Fruit fly (Drosophila melanogaster) whole organism, embryonic: ENCODE data around the gene Hs6st.
A peak's percentile ranks its signal among the peaks of the same experiment; 100 is the strongest.

ENCODE experiments used
- CG11723 ChIP-seq: fragments of 200-800 bp; sonication (Bioruptor generic); optimal IDR thresholded peaks from 2 replicates; lab custom pipeline; 2017; ENCODE audit warnings: missing biosample characterization, mild to moderate bottlenecking, missing genetic modification characterization
- CG16813 ChIP-seq: fragments of 200-800 bp; sonication (Bioruptor generic); IDR thresholded peaks from 3 replicates; pipeline ENCODE4 v1.3.6; 2022; ENCODE audit warnings: missing biosample characterization, missing genetic modification characterization; ENCODE audit not compliant: partially characterized antibody
- CG17359 ChIP-seq: fragments of 200-800 bp; sonication (Bioruptor generic); optimal IDR thresholded peaks from 3 replicates; lab custom pipeline; 2018; ENCODE audit warnings: missing biosample characterization, mild to moderate bottlenecking, missing genetic modification characterization, moderate library complexity
- CG18599 ChIP-seq: fragments of 200-800 bp; sonication (Bioruptor generic); optimal IDR thresholded peaks from 3 replicates; lab custom pipeline; 2017; ENCODE audit warnings: missing biosample characterization, missing genetic modification characterization, mild to moderate bottlenecking, moderate library complexity, missing genetic modification reagents
- CG2712 ChIP-seq: fragments of 200-800 bp; optimal IDR thresholded peaks from 3 replicates; lab custom pipeline; 2019; ENCODE audit warnings: missing biosample characterization, mild to moderate bottlenecking, missing genetic modification characterization, moderate library complexity
- CG32767 ChIP-seq: fragments of 200-800 bp; sonication (Bioruptor generic); IDR thresholded peaks from 2 replicates; pipeline ENCODE4 v1.3.6; 2022; ENCODE audit warnings: missing biosample characterization, missing genetic modification characterization
- CG34422 ChIP-seq: fragments of 200-800 bp; sonication (Bioruptor generic); IDR thresholded peaks from 3 replicates; pipeline ENCODE4 v1.3.6; 2022; ENCODE audit warnings: missing biosample characterization, missing genetic modification characterization
- CG3726 ChIP-seq: fragments of 200-800 bp; sonication (Bioruptor generic); IDR thresholded peaks from 3 replicates; pipeline ENCODE4, ENCODE4 v1.3.6; 2022; ENCODE audit warnings: missing biosample characterization, missing genetic modification characterization
- CG4820 ChIP-seq: fragments of 200-800 bp; sonication (Bioruptor generic); optimal IDR thresholded peaks from 3 replicates; lab custom pipeline; 2016; ENCODE audit warnings: missing biosample characterization, missing genetic modification characterization
- CG6175 ChIP-seq: fragments of 200-800 bp; sonication (Bioruptor generic); IDR thresholded peaks from 3 replicates; pipeline ENCODE4 v1.3.6; 2022; ENCODE audit warnings: missing biosample characterization, missing genetic modification characterization
- CG6689 ChIP-seq: fragments of 200-800 bp; sonication (Bioruptor generic); IDR thresholded peaks from 2 replicates; pipeline ENCODE4 v1.3.6; 2022; ENCODE audit warnings: missing biosample characterization, missing genetic modification characterization
- CG6765 ChIP-seq: fragments of 200-800 bp; sonication (Bioruptor generic); optimal IDR thresholded peaks from 3 replicates; lab custom pipeline; 2017; ENCODE audit warnings: missing biosample characterization, mild to moderate bottlenecking, missing genetic modification characterization
- CG7987 ChIP-seq: fragments of 200-800 bp; sonication (Bioruptor generic); optimal IDR thresholded peaks from 2 replicates; lab custom pipeline; 2018; ENCODE audit warnings: missing biosample characterization, mild to moderate bottlenecking, missing genetic modification characterization, moderate library complexity
- Dbx ChIP-seq: fragments of 200-800 bp; sonication (Bioruptor generic); IDR thresholded peaks from 3 replicates; pipeline ENCODE4 v1.3.6; 2022; ENCODE audit warnings: missing biosample characterization, missing genetic modification characterization
- ERR ChIP-seq: fragments of 200-800 bp; sonication (Bioruptor generic); optimal IDR thresholded peaks from 2 replicates; lab custom pipeline; 2016; ENCODE audit warnings: missing biosample characterization, missing genetic modification characterization
- Fer1 ChIP-seq: fragments of 200-800 bp; sonication (Bioruptor generic); optimal IDR thresholded peaks from 2 replicates; lab custom pipeline; 2017; ENCODE audit warnings: missing biosample characterization, mild to moderate bottlenecking, missing genetic modification characterization
- Gug ChIP-seq: fragments of 200-800 bp; sonication (Bioruptor generic); IDR thresholded peaks from 4 replicates; pipeline ENCODE4 v1.3.6; 2022; ENCODE audit warnings: missing biosample characterization, missing genetic modification characterization
- HHEX ChIP-seq: fragments of 200-800 bp; sonication (Bioruptor generic); optimal IDR thresholded peaks from 3 replicates; lab custom pipeline; 2017; ENCODE audit warnings: missing biosample characterization, mild to moderate bottlenecking, missing genetic modification characterization, missing genetic modification reagents
- HLH4C ChIP-seq: fragments of 200-800 bp; sonication (Bioruptor generic); IDR thresholded peaks from 3 replicates; pipeline ENCODE4 v1.3.6; 2022; ENCODE audit warnings: missing biosample characterization, missing genetic modification characterization; ENCODE audit not compliant: partially characterized antibody
- Hmx ChIP-seq: fragments of 200-800 bp; sonication (Bioruptor generic); optimal IDR thresholded peaks from 2 replicates; lab custom pipeline; 2016; ENCODE audit warnings: missing biosample characterization, missing genetic modification characterization
- Hsf ChIP-seq: fragments of 200-800 bp; sonication (Bioruptor generic); optimal IDR thresholded peaks from 3 replicates; lab custom pipeline; 2016; ENCODE audit warnings: missing biosample characterization, missing genetic modification characterization
- Lim3 ChIP-seq: fragments of 200-800 bp; sonication (Bioruptor generic); IDR thresholded peaks from 2 replicates; pipeline ENCODE4 v1.3.6; 2022; ENCODE audit warnings: missing biosample characterization, missing genetic modification characterization
- Neu2 ChIP-seq: fragments of 200-800 bp; sonication (Bioruptor generic); optimal IDR thresholded peaks from 3 replicates; lab custom pipeline; 2016; ENCODE audit warnings: missing biosample characterization, missing genetic modification characterization, borderline replicate concordance
- PHDP ChIP-seq: fragments of 200-800 bp; sonication (Bioruptor generic); optimal IDR thresholded peaks from 3 replicates; lab custom pipeline; 2018; ENCODE audit warnings: missing biosample characterization, mild to moderate bottlenecking, missing genetic modification characterization, moderate library complexity
- Vsx1 ChIP-seq: fragments of 200-800 bp; sonication (Bioruptor generic); optimal IDR thresholded peaks from 2 replicates; lab custom pipeline; 2017; ENCODE audit warnings: missing biosample characterization, mild to moderate bottlenecking, missing genetic modification characterization, missing genetic modification reagents
- al ChIP-seq: fragments of 200-800 bp; sonication (Bioruptor generic); IDR thresholded peaks from 2 replicates; pipeline ENCODE4 v1.3.6; 2022; ENCODE audit warnings: missing biosample characterization, missing genetic modification characterization
- bab2 ChIP-seq: fragments of 200-800 bp; sonication (Bioruptor generic); optimal IDR thresholded peaks from 2 replicates; lab custom pipeline; 2016; ENCODE audit warnings: missing biosample characterization, missing genetic modification characterization
- br ChIP-seq: fragments of >200 bp; optimal IDR thresholded peaks from 2 replicates; lab custom pipeline; 2017
- chm ChIP-seq: fragments of 200-800 bp; sonication (Bioruptor generic); IDR thresholded peaks from 2 replicates; pipeline ENCODE4 v1.3.6; 2022; ENCODE audit warnings: missing biosample characterization, missing genetic modification characterization
- corto ChIP-seq: fragments of 200-800 bp; sonication (Bioruptor generic); optimal IDR thresholded peaks from 2 replicates; lab custom pipeline; 2016; ENCODE audit warnings: missing biosample characterization, mild to moderate bottlenecking, missing genetic modification characterization, moderate library complexity
- crp ChIP-seq, 2 experiments: fragments of 200-800 bp; sonication (Bioruptor generic); optimal IDR thresholded peaks; 2 replicates in 1 of 2; 3 replicates in 1 of 2; lab custom pipeline; 2017; ENCODE audit warnings: missing biosample characterization in 2 of 2, missing genetic modification characterization in 2 of 2, mild to moderate bottlenecking in 1 of 2, moderate library complexity in 1 of 2
- da ChIP-seq: fragments of 200-800 bp; sonication (Bioruptor generic); optimal IDR thresholded peaks from 2 replicates; lab custom pipeline; 2016; ENCODE audit warnings: missing biosample characterization, missing genetic modification characterization
- dmrt11E ChIP-seq: fragments of 200-800 bp; sonication (Bioruptor generic); optimal IDR thresholded peaks from 3 replicates; lab custom pipeline; 2018; ENCODE audit warnings: missing biosample characterization, mild to moderate bottlenecking, missing genetic modification characterization, moderate library complexity
- dmrt99B ChIP-seq: fragments of 200-800 bp; sonication (Bioruptor generic); optimal IDR thresholded peaks from 2 replicates; lab custom pipeline; 2018; ENCODE audit warnings: missing biosample characterization, mild to moderate bottlenecking, missing genetic modification characterization, moderate library complexity
- eve ChIP-seq, 2 experiments: fragments of >200 bp; optimal IDR thresholded peaks; 2 replicates each; lab custom pipeline; 2017; ENCODE audit warnings: missing biosample characterization in 2 of 2, missing genetic modification characterization in 2 of 2
- fu2 ChIP-seq: fragments of 200-800 bp; sonication (Bioruptor generic); optimal IDR thresholded peaks from 2 replicates; lab custom pipeline; 2016; ENCODE audit warnings: missing biosample characterization, missing genetic modification characterization
- gem ChIP-seq: fragments of 200-800 bp; sonication (Bioruptor generic); optimal IDR thresholded peaks from 2 replicates; lab custom pipeline; 2019; ENCODE audit warnings: missing biosample characterization, mild to moderate bottlenecking, missing genetic modification characterization, moderate library complexity
- gsb ChIP-seq: fragments of 200-800 bp; sonication (Bioruptor generic); IDR thresholded peaks from 2 replicates; pipeline ENCODE4 v1.3.6; 2022; ENCODE audit warnings: missing biosample characterization, missing genetic modification characterization
- her ChIP-seq: fragments of 200-800 bp; sonication (Bioruptor generic); optimal IDR thresholded peaks from 2 replicates; lab custom pipeline; 2016; ENCODE audit warnings: missing biosample characterization, missing genetic modification characterization
- hkb ChIP-seq, 2 experiments: fragments of 200-800 bp in 1 of 2; fragments of >200 bp in 1 of 2; sonication (Bioruptor generic) in 1 of 2; IDR thresholded peaks in 1 of 2; optimal IDR thresholded peaks in 1 of 2; 2 replicates each; pipeline versions ENCODE4 v1.3.6 to Lab custom; 2017 to 2022; ENCODE audit warnings: missing biosample characterization in 1 of 2, missing genetic modification characterization in 1 of 2
- kay ChIP-seq: fragments of 200-800 bp; sonication (Bioruptor generic); optimal IDR thresholded peaks from 2 replicates; lab custom pipeline; 2016; ENCODE audit warnings: missing biosample characterization, missing genetic modification characterization
- odd ChIP-seq: fragments of 200-800 bp; sonication (Bioruptor generic); optimal IDR thresholded peaks from 2 replicates; lab custom pipeline; 2017; ENCODE audit warnings: missing biosample characterization, mild to moderate bottlenecking, missing genetic modification characterization
- ranshi ChIP-seq: fragments of 200-800 bp; sonication (Bioruptor generic); IDR thresholded peaks from 2 replicates; pipeline ENCODE4 v1.3.6; 2022; ENCODE audit warnings: missing biosample characterization, missing genetic modification characterization
- sna ChIP-seq: fragments of 200-800 bp; sonication (Bioruptor generic); IDR thresholded peaks from 2 replicates; pipeline ENCODE4 v1.3.6; 2022; ENCODE audit warnings: missing biosample characterization, missing genetic modification characterization; ENCODE audit not compliant: partially characterized antibody
- tap ChIP-seq: fragments of 200-800 bp; optimal IDR thresholded peaks from 3 replicates; lab custom pipeline; 2019; ENCODE audit warnings: missing biosample characterization, mild to moderate bottlenecking, missing genetic modification characterization, moderate library complexity
- tin ChIP-seq: fragments of 200-800 bp; sonication (Bioruptor generic); optimal IDR thresholded peaks from 3 replicates; lab custom pipeline; 2016; ENCODE audit warnings: missing biosample characterization, missing genetic modification characterization
- tup ChIP-seq: fragments of 200-800 bp; sonication (Bioruptor generic); optimal IDR thresholded peaks from 2 replicates; lab custom pipeline; 2016; ENCODE audit warnings: missing biosample characterization, mild to moderate bottlenecking, missing genetic modification characterization, moderate library complexity
- tx ChIP-seq: fragments of 200-800 bp; sonication (Bioruptor generic); optimal IDR thresholded peaks from 2 replicates; lab custom pipeline; 2016; ENCODE audit warnings: missing biosample characterization, missing genetic modification characterization
- wek ChIP-seq: fragments of 200-800 bp; sonication (Bioruptor generic); optimal IDR thresholded peaks from 3 replicates; lab custom pipeline; 2018; ENCODE audit warnings: missing biosample characterization, mild to moderate bottlenecking, missing genetic modification characterization, moderate library complexity
- zfh2 ChIP-seq: fragments of 200-800 bp; sonication (Bioruptor generic); optimal IDR thresholded peaks from 2 replicates; lab custom pipeline; 2016; ENCODE audit warnings: missing biosample characterization, missing genetic modification characterization

The Hs6st gene

dm6 chr3R:20008372-20009051 is at the start of gene Hs6st, which contains the start of gene MED25 (continued):
- TF ChIP-seq CG17359: peak; percentile 66
- no peak for TF ChIP-seq CG11723 (GFP tag; lab: Kevin White, UChicago)
- TF ChIP-seq gsb (GFP tag; lab: Robert Waterston, UW): no peak
- peak; percentile 74 for TF ChIP-seq CG18599 (GFP tag; lab: Kevin White, UChicago)
- TF ChIP-seq da (GFP tag; lab: Kevin White, UChicago): no peak
- TF ChIP-seq gem: no peak
- peak; percentile 39 for TF ChIP-seq CG7987 (GFP tag; lab: Kevin White, UChicago)
- peak; percentile 84; the same call in 1 of the 3 replicates for TF ChIP-seq CG34422 (GFP tag; lab: Robert Waterston, UW)
- TF ChIP-seq Vsx1 (GFP tag; lab: Kevin White, UChicago): no peak
- TF ChIP-seq CG2712 (tag; lab: Kevin White, UChicago): peak; percentile 37
- TF ChIP-seq dmrt99B (tag; lab: Kevin White, UChicago): no peak
- TF ChIP-seq Gug: no peak
- TF ChIP-seq CG32767: no peak
- TF ChIP-seq Neu2 (GFP tag; lab: Kevin White, UChicago): no peak
- no peak for TF ChIP-seq CG6689 (GFP tag; lab: Robert Waterston, UW)
- TF ChIP-seq CG6175: no peak
- TF ChIP-seq Fer1: no peak
- TF ChIP-seq Hsf (GFP tag; lab: Kevin White, UChicago): peak; percentile 9
- TF ChIP-seq Dbx (GFP tag; lab: Robert Waterston, UW): peak; percentile 70
- TF ChIP-seq hkb (optimal IDR thresholded peaks at IDR 0.05; lab: Kevin White, UChicago): peak; percentile 10
- no peak for TF ChIP-seq hkb (GFP tag; IDR thresholded peaks at IDR 0.05; lab: Robert Waterston, UW)
- TF ChIP-seq chm (GFP tag; lab: Robert Waterston, UW): peak; percentile 75; the same call in 1 of the 2 replicates
- TF ChIP-seq crp (GFP tag; optimal IDR thresholded peaks at IDR 0.05; lab: Kevin White, UChicago): peak; percentile 80 to 96
- peak; percentile 18 for TF ChIP-seq her
- TF ChIP-seq tx (GFP tag; lab: Kevin White, UChicago): no peak
- TF ChIP-seq dmrt11E (tag; lab: Kevin White, UChicago): peak; percentile 5
- TF ChIP-seq CG4820: peak; percentile 44
- no peak for TF ChIP-seq br (lab: Kevin White, UChicago)
- TF ChIP-seq al (GFP tag; lab: Robert Waterston, UW): no peak
- no peak for TF ChIP-seq bab2 (GFP tag; lab: Kevin White, UChicago)
- no peak for TF ChIP-seq CG3726 (GFP tag; lab: Robert Waterston, UW)
- TF ChIP-seq ranshi (GFP tag; lab: Robert Waterston, UW): 0 out of 2 replicates have a peak, but pooled peaks have one; percentile 17
- peak; percentile 24 for TF ChIP-seq PHDP (tag; lab: Kevin White, UChicago)
- TF ChIP-seq eve (GFP tag; optimal IDR thresholded peaks at IDR 0.05; lab: Kevin White, UChicago): no peak
- TF ChIP-seq wek (GFP tag; lab: Kevin White, UChicago): peak; percentile 29
- TF ChIP-seq Hmx (GFP tag; lab: Kevin White, UChicago): no peak
- peak; percentile 76 for TF ChIP-seq CG16813 (GFP tag; lab: Robert Waterston, UW)
- TF ChIP-seq tin (GFP tag; lab: Kevin White, UChicago): peak; percentile 74
- peak; percentile 2 for TF ChIP-seq tap (tag; lab: Kevin White, UChicago)
- TF ChIP-seq tup (GFP tag; lab: Kevin White, UChicago): no peak
- no peak for TF ChIP-seq ERR (GFP tag; lab: Kevin White, UChicago)
- peak; percentile 67 for TF ChIP-seq sna (GFP tag; lab: Robert Waterston, UW)
- peak; percentile 34 for TF ChIP-seq HHEX (GFP tag; lab: Kevin White, UChicago)
- TF ChIP-seq Lim3: no peak
- TF ChIP-seq zfh2: no peak
- peak; percentile 57 for TF ChIP-seq kay (GFP tag; lab: Kevin White, UChicago)
- peak; percentile 78 for TF ChIP-seq HLH4C (GFP tag; lab: Robert Waterston, UW)
- TF ChIP-seq corto (GFP tag; lab: Kevin White, UChicago): no peak
- TF ChIP-seq odd: no peak
- peak; percentile 17 for TF ChIP-seq CG6765
- TF ChIP-seq fu2 (GFP tag; lab: Kevin White, UChicago): no peak
